Worm (Caenorhabditis elegans) whole organism, early embryonic: ENCODE results near the gene F11G11.4.

ENCODE experiments used
- B0310.2 ChIP-seq: sonication (generic microtip); optimal IDR thresholded peaks from 2 replicates; lab custom pipeline; 2016; ENCODE audit warnings: mild to moderate bottlenecking, missing genetic modification characterization, missing compliant biosample characterization
- ama-1 ChIP-seq: fragments of 150-350 bp; optimal IDR thresholded peaks from 2 replicates; lab custom pipeline; 2014
- ceh-13 ChIP-seq: fragments of 200-800 bp; sonication (Bioruptor generic); optimal IDR thresholded peaks from 2 replicates; lab custom pipeline; 2018; ENCODE audit warnings: mild to moderate bottlenecking, missing genetic modification characterization, missing compliant biosample characterization
- ceh-36 ChIP-seq: sonication (generic microtip); optimal IDR thresholded peaks from 2 replicates; lab custom pipeline; 2016; ENCODE audit warnings: missing genetic modification characterization, inconsistent platforms, missing compliant biosample characterization
- flt-1 ChIP-seq: fragments of 200-800 bp; sonication (Bioruptor generic); IDR thresholded peaks from 2 replicates; pipeline ENCODE4 v1.3.6; 2022; ENCODE audit warnings: missing genetic modification characterization, missing compliant biosample characterization
- tbx-11 ChIP-seq: fragments of 200-800 bp; sonication (Bioruptor generic); IDR thresholded peaks from 2 replicates; pipeline ENCODE4 v1.3.6; 2022; ENCODE audit warnings: missing genetic modification characterization, missing compliant biosample characterization

ce11 chrII:4882498-4882897 lies 22.1 kb downstream of the F11G11.4 start:
- TF ChIP-seq tbx-11 (GFP tag; lab: Robert Waterston, UW) (no peak), ceh-36 (no peak), flt-1 (GFP tag; lab: Robert Waterston, UW) (no peak), ceh-13 (no peak), B0310.2 (tag; lab: Kevin White, UChicago) (no peak), ama-1 (lab: Kevin White, UChicago) (no peak)
